Fruit fly (Drosophila melanogaster) whole organism, embryonic: ENCODE results near the gene MFS9.

Source experiments
- CG10321 ChIP-seq: fragments of 200-800 bp; sonication (Bioruptor generic); IDR thresholded peaks from 2 replicates; pipeline ENCODE4 v1.3.6; 2022; ENCODE audit warnings: missing biosample characterization, missing genetic modification characterization
- CG6689 ChIP-seq: fragments of 200-800 bp; sonication (Bioruptor generic); IDR thresholded peaks from 2 replicates; pipeline ENCODE4 v1.3.6; 2022; ENCODE audit warnings: missing biosample characterization, missing genetic modification characterization
- Dfd ChIP-seq, 2 experiments: fragments of >200 bp; optimal IDR thresholded peaks; 2 replicates each; lab custom pipeline; 2017; ENCODE audit warnings: missing biosample characterization in 2 of 2, missing genetic modification characterization in 2 of 2
- Max ChIP-seq: fragments of 200-800 bp; sonication (Bioruptor generic); optimal IDR thresholded peaks from 2 replicates; lab custom pipeline; 2016; ENCODE audit warnings: missing biosample characterization, mild to moderate bottlenecking, missing genetic modification characterization
- Opbp ChIP-seq: fragments of 200-800 bp; sonication (Bioruptor generic); IDR thresholded peaks from 3 replicates; pipeline ENCODE4 v1.3.6; 2022; ENCODE audit warnings: missing biosample characterization, missing genetic modification characterization; ENCODE audit not compliant: partially characterized antibody
- Ssrp ChIP-seq: fragments of 200-800 bp; sonication (Bioruptor generic); optimal IDR thresholded peaks from 2 replicates; lab custom pipeline; 2018; ENCODE audit warnings: missing biosample characterization, mild to moderate bottlenecking, missing genetic modification characterization, moderate library complexity
- TFAM ChIP-seq: fragments of 200-800 bp; sonication (Bioruptor generic); optimal IDR thresholded peaks from 2 replicates; lab custom pipeline; 2017; ENCODE audit warnings: missing biosample characterization, missing genetic modification characterization, inconsistent platforms
- chinmo ChIP-seq: fragments of 200-800 bp; sonication (Bioruptor generic); IDR thresholded peaks from 4 replicates; pipeline ENCODE4 v1.3.6; 2022; ENCODE audit warnings: missing biosample characterization, missing genetic modification characterization; ENCODE audit not compliant: partially characterized antibody
- dmrt99B ChIP-seq: fragments of 200-800 bp; sonication (Bioruptor generic); optimal IDR thresholded peaks from 2 replicates; lab custom pipeline; 2018; ENCODE audit warnings: missing biosample characterization, mild to moderate bottlenecking, missing genetic modification characterization, moderate library complexity
- hbn ChIP-seq: fragments of 200-800 bp; sonication (Bioruptor generic); IDR thresholded peaks from 2 replicates; pipeline ENCODE4 v1.3.6; 2022; ENCODE audit warnings: missing biosample characterization, missing genetic modification characterization; ENCODE audit not compliant: partially characterized antibody
- klu ChIP-seq: fragments of 200-800 bp; sonication (Bioruptor generic); IDR thresholded peaks from 2 replicates; pipeline ENCODE4 v1.3.6; 2022; ENCODE audit warnings: missing biosample characterization, missing genetic modification characterization
- pb ChIP-seq: fragments of 200-800 bp; sonication (Bioruptor generic); optimal IDR thresholded peaks from 3 replicates; lab custom pipeline; 2016; ENCODE audit warnings: missing biosample characterization, missing genetic modification characterization
- pzg ChIP-seq: fragments of 200-800 bp; sonication (Bioruptor generic); optimal IDR thresholded peaks from 3 replicates; lab custom pipeline; 2018; ENCODE audit warnings: missing biosample characterization, mild to moderate bottlenecking, missing genetic modification characterization, moderate library complexity
- toy ChIP-seq: fragments of 200-800 bp; sonication (Bioruptor generic); IDR thresholded peaks from 2 replicates; pipeline ENCODE4 v1.3.6; 2022; ENCODE audit warnings: missing biosample characterization, missing genetic modification characterization

DNA sequence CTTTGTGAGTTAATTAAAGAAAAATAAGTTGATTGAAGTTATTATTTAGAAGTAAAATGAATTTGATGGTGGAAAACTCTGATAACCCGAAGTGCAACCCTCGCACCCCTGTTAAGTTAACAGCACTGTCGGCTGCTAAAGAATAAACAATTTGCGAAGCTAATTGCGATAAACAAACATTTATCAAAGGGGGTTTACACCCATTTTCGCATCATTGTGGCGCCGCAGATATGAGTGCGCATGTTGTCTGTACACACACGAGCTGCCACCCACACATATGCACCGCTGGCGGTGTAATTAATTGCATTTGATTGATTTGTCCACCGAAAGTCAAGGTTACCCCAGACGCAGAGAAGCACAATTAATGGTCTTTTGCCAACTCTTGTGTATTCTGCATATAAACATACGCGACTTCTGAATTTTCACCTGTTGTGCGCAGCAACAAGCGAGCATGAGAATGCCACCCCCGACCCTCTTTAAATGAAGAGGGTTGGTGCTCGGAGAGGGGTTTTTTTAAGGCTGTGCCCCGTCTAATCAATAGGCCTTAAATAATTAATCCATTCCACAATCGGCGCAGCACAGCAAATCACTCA is 39.3 kb upstream of the MFS9 start:
- TF ChIP-seq Ssrp (tag; lab: Kevin White, UChicago) (no peak), pzg (GFP tag; lab: Kevin White, UChicago) (no peak), Opbp (no peak), dmrt99B (no peak), TFAM (no peak), pb (GFP tag; lab: Kevin White, UChicago) (no peak), CG10321 (no peak), klu (GFP tag; lab: Robert Waterston, UW) (no peak), chinmo (GFP tag; lab: Robert Waterston, UW) (no peak), toy (GFP tag; lab: Robert Waterston, UW) (no peak), hbn (GFP tag; lab: Robert Waterston, UW) (no peak), Dfd (GFP tag; optimal IDR thresholded peaks at IDR 0.05; lab: Kevin White, UChicago) (no peak), CG6689 (GFP tag; lab: Robert Waterston, UW) (no peak), Max (GFP tag; lab: Kevin White, UChicago) (no peak)
